Fruit fly (Drosophila melanogaster): Measurements from ENCODE around the gene CG5245.

CG5245 gene

dm6 chr3R:12448889-12449314 is 19.5 kb downstream of the CG5245 start, which contains the start of gene CG18549 (continued):
- TF ChIP-seq CG1602 (GFP tag; optimal IDR thresholded peaks at IDR 0.05) (peak; percentile 100), chif (GFP tag; optimal IDR thresholded peaks at IDR 0.05) (peak; percentile 99 to 100), CG7556 (GFP tag; optimal IDR thresholded peaks at IDR 0.05) (peak; percentile 100), br (optimal IDR thresholded peaks at IDR 0.05) (no peak), kah (GFP tag; optimal IDR thresholded peaks at IDR 0.05) (peak; percentile 99), lab (GFP tag; optimal IDR thresholded peaks at IDR 0.05) (peak; percentile 100), CG11456 (GFP tag; IDR thresholded peaks at IDR 0.05) (peak; percentile 100), Sin3A (optimal IDR thresholded peaks at IDR 0.05) (no peak), kay (GFP tag; optimal IDR thresholded peaks at IDR 0.05) (peak; percentile 99), HHEX (GFP tag; optimal IDR thresholded peaks at IDR 0.05) (peak; percentile 100), ap (GFP tag; IDR thresholded peaks at IDR 0.05) (peak; percentile 100), slp2 (GFP tag; optimal IDR thresholded peaks at IDR 0.05) (peak; percentile 99), CG7928 (GFP tag; optimal IDR thresholded peaks at IDR 0.05) (peak; percentile 85), lola (GFP tag; optimal IDR thresholded peaks at IDR 0.05) (peak in 1 of 3 experiments; percentile 100), danr (GFP tag; IDR thresholded peaks at IDR 0.05) (peak; percentile 100), Hmx (GFP tag; optimal IDR thresholded peaks at IDR 0.05) (peak; percentile 98), CG1792 (GFP tag; optimal IDR thresholded peaks at IDR 0.05) (peak; percentile 99), sima (GFP tag; optimal IDR thresholded peaks at IDR 0.05) (peak; percentile 98), CG1529 (GFP tag; optimal IDR thresholded peaks at IDR 0.05) (peak; percentile 100), p53 (GFP tag; optimal IDR thresholded peaks at IDR 0.05) (peak; percentile 96), CG1832 (GFP tag; optimal IDR thresholded peaks at IDR 0.05) (no peak), TFAM (GFP tag; optimal IDR thresholded peaks at IDR 0.05) (peak; percentile 96), CG12104 (GFP tag; optimal IDR thresholded peaks at IDR 0.05) (peak; percentile 100), GATAe (GFP tag; conservative IDR thresholded peaks at IDR 0.05) (peak; percentile 99), cg (GFP tag; optimal IDR thresholded peaks at IDR 0.05) (no peak), CG12219 (GFP tag; optimal IDR thresholded peaks at IDR 0.05) (peak; percentile 100), ind (GFP tag; optimal IDR thresholded peaks at IDR 0.05) (peak; percentile 99), CG13775 (GFP tag; optimal IDR thresholded peaks at IDR 0.05) (peak; percentile 99), Dref (GFP tag; IDR thresholded peaks at IDR 0.05) (peak; percentile 82), CG4328 (GFP tag; optimal IDR thresholded peaks at IDR 0.05) (peak; percentile 99), repo (GFP tag; optimal IDR thresholded peaks at IDR 0.05) (peak; percentile 98), CG8359 (GFP tag; optimal IDR thresholded peaks at IDR 0.05; ENCODE audit: borderline replicate concordance) (peak; percentile 97), CG9727 (GFP tag; optimal IDR thresholded peaks at IDR 0.05) (peak; percentile 100), corto (GFP tag; optimal IDR thresholded peaks at IDR 0.05) (peak; percentile 100), al (GFP tag; IDR thresholded peaks at IDR 0.05) (peak; percentile 99), tin (GFP tag; optimal IDR thresholded peaks at IDR 0.05) (peak; percentile 100), CG9437 (GFP tag; optimal IDR thresholded peaks at IDR 0.05) (peak; percentile 97), CG9609 (GFP tag; optimal IDR thresholded peaks at IDR 0.05) (peak; percentile 99), CG7839 (tag; optimal IDR thresholded peaks at IDR 0.05) (peak; percentile 100), hb (GFP tag; IDR thresholded peaks at IDR 0.05; ENCODE audit: partially characterized antibody) (peak; percentile 72; the same call in 2 of the 3 replicates), CG3847 (GFP tag; IDR thresholded peaks at IDR 0.05) (peak; percentile 100), CG17361 (GFP tag; IDR thresholded peaks at IDR 0.05) (peak; percentile 100), CG14441 (GFP tag; IDR thresholded peaks at IDR 0.05) (peak; percentile 100), slbo (GFP tag; IDR thresholded peaks at IDR 0.05) (peak; percentile 100), unpg (GFP tag; optimal IDR thresholded peaks at IDR 0.05) (peak; percentile 100), Oli (tag; optimal IDR thresholded peaks at IDR 0.05) (peak; percentile 100), Trl (optimal IDR thresholded peaks at IDR 0.05) (peak; percentile 46 to 53), Trl (GFP tag; optimal IDR thresholded peaks at IDR 0.05) (peak; percentile 99), kni (GFP tag; optimal IDR thresholded peaks at IDR 0.05) (peak; percentile 99), Dip2 (GFP tag; IDR thresholded peaks at IDR 0.05) (peak; percentile 83), CG4360 (GFP tag; IDR thresholded peaks at IDR 0.05) (peak; percentile 95), vvl (GFP tag; IDR thresholded peaks at IDR 0.05) (peak; percentile 100)

Data from whole organism, embryonic.